Fruit fly (Drosophila melanogaster) whole organism, embryonic: ENCODE measurements around the gene SC35.
A peak's percentile ranks its signal among the peaks of the same experiment; 100 is the strongest.

ENCODE experiments used
- Adf1 ChIP-seq: fragments of 200-800 bp; sonication (Bioruptor generic); IDR thresholded peaks from 2 replicates; pipeline ENCODE4 v1.3.6; 2022; ENCODE audit warnings: missing biosample characterization, missing genetic modification characterization
- B-H1 ChIP-seq: fragments of 200-800 bp; sonication (Bioruptor generic); IDR thresholded peaks from 3 replicates; pipeline ENCODE4 v1.3.6; 2022; ENCODE audit warnings: missing biosample characterization, missing genetic modification characterization
- B-H2 ChIP-seq: fragments of 200-800 bp; sonication (Bioruptor generic); optimal IDR thresholded peaks from 2 replicates; lab custom pipeline; 2018; ENCODE audit warnings: missing biosample characterization, mild to moderate bottlenecking, missing genetic modification characterization
- Blimp-1 ChIP-seq: fragments of 200-800 bp; sonication (Bioruptor generic); optimal IDR thresholded peaks from 3 replicates; lab custom pipeline; 2018; ENCODE audit warnings: missing biosample characterization, missing genetic modification characterization, mild to moderate bottlenecking, moderate library complexity, missing genetic modification reagents
- CG10274 ChIP-seq: fragments of 200-800 bp; sonication (Bioruptor generic); optimal IDR thresholded peaks from 3 replicates; lab custom pipeline; 2017; ENCODE audit warnings: missing biosample characterization, mild to moderate bottlenecking, missing genetic modification characterization
- CG10321 ChIP-seq: fragments of 200-800 bp; sonication (Bioruptor generic); IDR thresholded peaks from 2 replicates; pipeline ENCODE4 v1.3.6; 2022; ENCODE audit warnings: missing biosample characterization, missing genetic modification characterization
- CG11093 ChIP-seq: fragments of 200-800 bp; sonication (Bioruptor generic); IDR thresholded peaks from 3 replicates; pipeline ENCODE4 v1.3.6; 2022; ENCODE audit warnings: missing biosample characterization, missing genetic modification characterization
- CG11247 ChIP-seq: fragments of 200-800 bp; sonication (Bioruptor generic); IDR thresholded peaks from 2 replicates; pipeline ENCODE4 v1.3.6; 2022; ENCODE audit warnings: missing biosample characterization, missing genetic modification characterization
- CG11695 ChIP-seq: fragments of 200-800 bp; sonication (Bioruptor generic); IDR thresholded peaks from 3 replicates; pipeline ENCODE4 v1.3.6; 2022; ENCODE audit warnings: missing biosample characterization, missing genetic modification characterization
- CG12219 ChIP-seq: fragments of 200-800 bp; sonication (Bioruptor generic); optimal IDR thresholded peaks from 3 replicates; lab custom pipeline; 2018; ENCODE audit warnings: missing biosample characterization, mild to moderate bottlenecking, missing genetic modification characterization
- CG1529 ChIP-seq: fragments of 200-800 bp; sonication (Bioruptor generic); optimal IDR thresholded peaks from 3 replicates; lab custom pipeline; 2018; ENCODE audit warnings: missing biosample characterization, missing genetic modification characterization
- CG16779 ChIP-seq: fragments of 200-800 bp; sonication (Bioruptor generic); IDR thresholded peaks from 2 replicates; pipeline ENCODE4 v1.3.6; 2022; ENCODE audit warnings: missing biosample characterization, missing genetic modification characterization
- CG17359 ChIP-seq: fragments of 200-800 bp; sonication (Bioruptor generic); optimal IDR thresholded peaks from 3 replicates; lab custom pipeline; 2018; ENCODE audit warnings: missing biosample characterization, mild to moderate bottlenecking, missing genetic modification characterization, moderate library complexity
- CG17568 ChIP-seq: fragments of 200-800 bp; sonication (Bioruptor generic); optimal IDR thresholded peaks from 2 replicates; lab custom pipeline; 2018; ENCODE audit warnings: missing biosample characterization, mild to moderate bottlenecking, missing genetic modification characterization, moderate library complexity
- CG1832 ChIP-seq: fragments of 200-800 bp; sonication (Bioruptor generic); optimal IDR thresholded peaks from 2 replicates; lab custom pipeline; 2017; ENCODE audit warnings: missing biosample characterization, mild to moderate bottlenecking, missing genetic modification characterization, inconsistent platforms
- CG2678 ChIP-seq: fragments of 200-800 bp; sonication (Bioruptor generic); optimal IDR thresholded peaks from 3 replicates; lab custom pipeline; 2019; ENCODE audit warnings: missing biosample characterization, mild to moderate bottlenecking, missing genetic modification characterization, moderate library complexity
- CG5953 ChIP-seq: fragments of 200-800 bp; sonication (Bioruptor generic); IDR thresholded peaks from 2 replicates; pipeline ENCODE4 v1.3.6; 2022; ENCODE audit warnings: missing biosample characterization, missing genetic modification characterization
- CG6654 ChIP-seq: fragments of 200-800 bp; sonication (Bioruptor generic); optimal IDR thresholded peaks from 2 replicates; lab custom pipeline; 2017; ENCODE audit warnings: missing biosample characterization, mild to moderate bottlenecking, missing genetic modification characterization
- CG6854 ChIP-seq: fragments of 200-800 bp; sonication (Bioruptor generic); optimal IDR thresholded peaks from 3 replicates; lab custom pipeline; 2017; ENCODE audit warnings: missing biosample characterization, mild to moderate bottlenecking, missing genetic modification characterization
- CG8359 ChIP-seq: fragments of 200-800 bp; sonication (Bioruptor generic); optimal IDR thresholded peaks from 2 replicates; lab custom pipeline; 2017; ENCODE audit warnings: missing biosample characterization, mild to moderate bottlenecking, missing genetic modification characterization, borderline replicate concordance
- Dfd ChIP-seq, 2 experiments: fragments of >200 bp; optimal IDR thresholded peaks; 2 replicates each; lab custom pipeline; 2017; ENCODE audit warnings: missing biosample characterization in 2 of 2, missing genetic modification characterization in 2 of 2
- Dp ChIP-seq: fragments of 200-800 bp; sonication (Bioruptor generic); optimal IDR thresholded peaks from 2 replicates; lab custom pipeline; 2018; ENCODE audit warnings: missing biosample characterization, mild to moderate bottlenecking, missing genetic modification characterization, moderate library complexity
- GATAe ChIP-seq: fragments of 200-800 bp; sonication (Bioruptor generic); conservative IDR thresholded peaks from 2 replicates; pipeline ENCODE4 v1.3.6; 2022; ENCODE audit warnings: missing biosample characterization, missing genetic modification characterization
- NC2α ChIP-seq: fragments of 200-800 bp; sonication (Bioruptor generic); optimal IDR thresholded peaks from 2 replicates; lab custom pipeline; 2016; ENCODE audit warnings: missing biosample characterization, missing genetic modification characterization
- NFAT ChIP-seq: fragments of 200-800 bp; sonication (Bioruptor generic); IDR thresholded peaks from 2 replicates; pipeline ENCODE4 v1.3.6; 2022; ENCODE audit warnings: missing biosample characterization, missing genetic modification characterization
- Nf-YC ChIP-seq: fragments of 200-800 bp; optimal IDR thresholded peaks from 3 replicates; lab custom pipeline; 2019; ENCODE audit warnings: missing biosample characterization, mild to moderate bottlenecking, missing genetic modification characterization, moderate library complexity
- Poxn ChIP-seq: fragments of 200-800 bp; sonication (Bioruptor generic); IDR thresholded peaks from 2 replicates; pipeline ENCODE4 v1.3.6; 2022; ENCODE audit warnings: missing biosample characterization, missing genetic modification characterization
- Spps ChIP-seq: fragments of 200-800 bp; sonication (Bioruptor generic); optimal IDR thresholded peaks from 2 replicates; lab custom pipeline; 2018; ENCODE audit warnings: missing biosample characterization, mild to moderate bottlenecking, missing genetic modification characterization
- YL-1 ChIP-seq: fragments of 200-800 bp; sonication (Bioruptor generic); optimal IDR thresholded peaks from 3 replicates; lab custom pipeline; 2017; ENCODE audit warnings: missing biosample characterization, mild to moderate bottlenecking, missing genetic modification characterization
- ash1 ChIP-seq: fragments of 200-800 bp; sonication (Bioruptor generic); optimal IDR thresholded peaks from 2 replicates; lab custom pipeline; 2018; ENCODE audit warnings: missing biosample characterization, mild to moderate bottlenecking, missing genetic modification characterization
- ato ChIP-seq: fragments of 200-800 bp; sonication (Bioruptor generic); IDR thresholded peaks from 2 replicates; pipeline ENCODE4 v1.3.6; 2022; ENCODE audit warnings: missing biosample characterization, missing genetic modification characterization; ENCODE audit not compliant: partially characterized antibody
- bbx ChIP-seq: fragments of 200-800 bp; sonication (Bioruptor generic); IDR thresholded peaks from 2 replicates; pipeline ENCODE4 v1.3.6; 2022; ENCODE audit warnings: missing biosample characterization, missing genetic modification characterization; ENCODE audit not compliant: partially characterized antibody
- bigmax ChIP-seq: fragments of 200-800 bp; sonication (Bioruptor generic); optimal IDR thresholded peaks from 2 replicates; lab custom pipeline; 2018; ENCODE audit warnings: missing biosample characterization, mild to moderate bottlenecking, missing genetic modification characterization
- chn ChIP-seq: fragments of 200-800 bp; sonication (Bioruptor generic); optimal IDR thresholded peaks from 2 replicates; lab custom pipeline; 2016; ENCODE audit warnings: missing biosample characterization, missing genetic modification characterization
- crc ChIP-seq: fragments of 200-800 bp; sonication (Bioruptor generic); optimal IDR thresholded peaks from 2 replicates; lab custom pipeline; 2016; ENCODE audit warnings: missing biosample characterization, missing genetic modification characterization
- disco-r ChIP-seq: fragments of 200-800 bp; sonication (Bioruptor generic); optimal IDR thresholded peaks from 2 replicates; lab custom pipeline; 2016; ENCODE audit warnings: missing biosample characterization, missing genetic modification characterization
- dmrt11E ChIP-seq: fragments of 200-800 bp; sonication (Bioruptor generic); optimal IDR thresholded peaks from 3 replicates; lab custom pipeline; 2018; ENCODE audit warnings: missing biosample characterization, mild to moderate bottlenecking, missing genetic modification characterization, moderate library complexity
- dysf ChIP-seq: fragments of 200-800 bp; sonication (Bioruptor generic); IDR thresholded peaks from 3 replicates; pipeline ENCODE4 v1.3.6; 2022; ENCODE audit warnings: missing biosample characterization, missing genetic modification characterization
- esg ChIP-seq: fragments of 200-800 bp; sonication (Bioruptor generic); conservative IDR thresholded peaks from 2 replicates; pipeline ENCODE4 v1.3.6; 2022; ENCODE audit warnings: missing biosample characterization, missing genetic modification characterization
- gcm2 ChIP-seq: fragments of 200-800 bp; sonication (Bioruptor generic); optimal IDR thresholded peaks from 2 replicates; lab custom pipeline; 2016; ENCODE audit warnings: missing biosample characterization, missing genetic modification characterization
- lab ChIP-seq: fragments of 200-800 bp; sonication (Bioruptor generic); optimal IDR thresholded peaks from 3 replicates; lab custom pipeline; 2017; ENCODE audit warnings: missing biosample characterization, missing genetic modification characterization, mild to moderate bottlenecking, moderate library complexity, missing genetic modification reagents
- mam ChIP-seq: fragments of 200-800 bp; sonication (Bioruptor generic); optimal IDR thresholded peaks from 3 replicates; lab custom pipeline; 2016; ENCODE audit warnings: missing biosample characterization, missing genetic modification characterization
- nau ChIP-seq: fragments of 200-800 bp; sonication (Bioruptor generic); optimal IDR thresholded peaks from 3 replicates; lab custom pipeline; 2017; ENCODE audit warnings: missing biosample characterization, mild to moderate bottlenecking, missing genetic modification characterization, missing genetic modification reagents
- nom ChIP-seq: fragments of 200-800 bp; sonication (Bioruptor generic); optimal IDR thresholded peaks from 2 replicates; lab custom pipeline; 2017; ENCODE audit warnings: missing biosample characterization, missing genetic modification characterization, mild to moderate bottlenecking, moderate library complexity, missing genetic modification reagents
- p53 ChIP-seq: fragments of 200-800 bp; sonication (Bioruptor generic); optimal IDR thresholded peaks from 2 replicates; lab custom pipeline; 2016; ENCODE audit warnings: missing biosample characterization, missing genetic modification characterization
- pum ChIP-seq: fragments of 200-800 bp; sonication (Bioruptor generic); optimal IDR thresholded peaks from 2 replicates; lab custom pipeline; 2016; ENCODE audit warnings: missing biosample characterization, missing genetic modification characterization
- salm ChIP-seq: fragments of 200-800 bp; sonication (Bioruptor generic); optimal IDR thresholded peaks from 2 replicates; lab custom pipeline; 2018; ENCODE audit warnings: missing biosample characterization, mild to moderate bottlenecking, missing genetic modification characterization
- slbo ChIP-seq: fragments of 200-800 bp; sonication (Bioruptor generic); IDR thresholded peaks from 2 replicates; pipeline ENCODE4 v1.3.6; 2022; ENCODE audit warnings: missing biosample characterization, missing genetic modification characterization
- toy ChIP-seq: fragments of 200-800 bp; sonication (Bioruptor generic); IDR thresholded peaks from 2 replicates; pipeline ENCODE4 v1.3.6; 2022; ENCODE audit warnings: missing biosample characterization, missing genetic modification characterization
- trh ChIP-seq: fragments of 200-800 bp; sonication (Bioruptor generic); optimal IDR thresholded peaks from 2 replicates; lab custom pipeline; 2016; ENCODE audit warnings: missing biosample characterization, missing genetic modification characterization
- ttk ChIP-seq: fragments of 200-800 bp; sonication (Bioruptor generic); IDR thresholded peaks from 2 replicates; pipeline ENCODE4 v2.1.2; 2022; ENCODE audit warnings: missing biosample characterization, missing genetic modification characterization
- wek ChIP-seq: fragments of 200-800 bp; sonication (Bioruptor generic); optimal IDR thresholded peaks from 3 replicates; lab custom pipeline; 2018; ENCODE audit warnings: missing biosample characterization, mild to moderate bottlenecking, missing genetic modification characterization, moderate library complexity

Gene SC35

DNA sequence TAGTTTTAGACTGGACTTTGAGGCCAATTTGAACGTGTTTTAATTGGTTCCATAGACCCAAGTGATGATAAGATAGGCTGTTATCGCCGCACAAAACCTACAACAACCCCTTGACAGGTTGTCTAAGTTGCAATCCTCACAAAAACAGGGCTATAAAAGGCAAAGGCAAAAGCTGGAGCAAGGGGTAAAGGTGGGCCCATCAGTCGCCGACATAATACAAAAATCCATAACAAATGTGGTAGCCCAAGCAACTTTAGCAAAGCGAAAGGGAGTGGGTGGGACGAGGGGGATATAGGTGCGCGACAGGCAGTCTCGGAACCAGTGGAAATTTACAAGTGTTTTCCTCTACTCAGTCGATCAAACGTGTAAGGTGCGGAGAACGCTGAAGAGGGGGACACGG, 29.6 kb upstream of the SC35 start (continued):
- no peak for TF ChIP-seq wek (GFP tag; lab: Kevin White, UChicago)
- TF ChIP-seq Blimp-1 (GFP tag; lab: Kevin White, UChicago) = no peak
- no peak for TF ChIP-seq CG16779 (GFP tag; lab: Robert Waterston, UW)
- no peak for TF ChIP-seq CG17359 (tag; lab: Kevin White, UChicago)
- no peak for TF ChIP-seq NC2α
- no peak for TF ChIP-seq Dfd (GFP tag; optimal IDR thresholded peaks at IDR 0.05; lab: Kevin White, UChicago)
- no peak for TF ChIP-seq esg (GFP tag; lab: Robert Waterston, UW)
- no peak for TF ChIP-seq Adf1 (GFP tag; lab: Robert Waterston, UW)
- no peak for TF ChIP-seq p53 (GFP tag; lab: Kevin White, UChicago)
- no peak for TF ChIP-seq CG1832
- peak; percentile 76 for TF ChIP-seq NFAT (GFP tag; lab: Robert Waterston, UW)
- no peak for TF ChIP-seq bbx (GFP tag; lab: Robert Waterston, UW)
- TF ChIP-seq CG10274 (GFP tag; lab: Kevin White, UChicago) = no peak
- TF ChIP-seq lab (GFP tag; lab: Kevin White, UChicago) = peak; percentile 66
- TF ChIP-seq crc (GFP tag; lab: Kevin White, UChicago) = no peak
- TF ChIP-seq ato (GFP tag; lab: Robert Waterston, UW) = no peak
- TF ChIP-seq Spps (tag; lab: Kevin White, UChicago) = no peak
- TF ChIP-seq CG6654 = no peak
- no peak for TF ChIP-seq B-H1
- peak; percentile 9; the same call in 1 of the 2 replicates for TF ChIP-seq slbo (GFP tag; lab: Robert Waterston, UW)
- 0 out of 3 replicates have a peak, but pooled peaks have one; percentile 24 for TF ChIP-seq dysf (GFP tag; lab: Robert Waterston, UW)
- TF ChIP-seq gcm2 = no peak
- TF ChIP-seq Poxn (GFP tag; lab: Robert Waterston, UW) = no peak
- peak; percentile 2 for TF ChIP-seq Nf-YC (tag; lab: Kevin White, UChicago)
- no peak for TF ChIP-seq chn (GFP tag; lab: Kevin White, UChicago)
- TF ChIP-seq GATAe (GFP tag; lab: Robert Waterston, UW) = peak; percentile 33; the same call in 1 of the 2 replicates
- TF ChIP-seq nom (GFP tag; lab: Kevin White, UChicago) = no peak
- TF ChIP-seq CG10321 (GFP tag; lab: Robert Waterston, UW) = no peak
- TF ChIP-seq ash1 (GFP tag; lab: Kevin White, UChicago) = peak; percentile 14
- TF ChIP-seq CG8359 = no peak
- peak; percentile 40 for TF ChIP-seq B-H2
- no peak for TF ChIP-seq mam (GFP tag; lab: Kevin White, UChicago)
- no peak for TF ChIP-seq trh (GFP tag; lab: Kevin White, UChicago)
- TF ChIP-seq toy (GFP tag; lab: Robert Waterston, UW) = no peak
- no peak for TF ChIP-seq CG12219 (GFP tag; lab: Kevin White, UChicago)
- TF ChIP-seq dmrt11E (tag; lab: Kevin White, UChicago) = no peak
- TF ChIP-seq bigmax (GFP tag; lab: Kevin White, UChicago) = no peak
- no peak for TF ChIP-seq CG11247 (GFP tag; lab: Robert Waterston, UW)
- no peak for TF ChIP-seq CG11695 (GFP tag; lab: Robert Waterston, UW)
- no peak for TF ChIP-seq pum
- no peak for TF ChIP-seq nau
- TF ChIP-seq CG6854 = no peak
- 0 out of 2 replicates have a peak, but pooled peaks have one; percentile 8 for TF ChIP-seq CG5953
- TF ChIP-seq YL-1 (GFP tag; lab: Kevin White, UChicago) = no peak
- TF ChIP-seq CG2678 (tag; lab: Kevin White, UChicago) = peak; percentile 33
- no peak for TF ChIP-seq disco-r
- TF ChIP-seq ttk = no peak
- no peak for TF ChIP-seq Dp (GFP tag; lab: Kevin White, UChicago)
- TF ChIP-seq salm (tag; lab: Kevin White, UChicago) = no peak
- TF ChIP-seq CG1529 = no peak
- no peak for TF ChIP-seq CG11093
- TF ChIP-seq CG17568 (GFP tag; lab: Kevin White, UChicago) = no peak
